Fruit fly (Drosophila melanogaster) whole organism, pupa: ENCODE data around the gene CG34305.

Experiments used
- CG12605 ChIP-seq: fragments of 200-800 bp; sonication (Bioruptor generic); IDR thresholded peaks from 2 replicates; pipeline ENCODE4 v1.3.6; 2022; ENCODE audit warnings: missing biosample characterization, missing genetic modification characterization
- CG13204 ChIP-seq: fragments of 200-800 bp; sonication (Bioruptor generic); optimal IDR thresholded peaks from 2 replicates; lab custom pipeline; 2018; ENCODE audit warnings: missing biosample characterization, mild to moderate bottlenecking, missing genetic modification characterization, moderate library complexity
- CG14655 ChIP-seq: fragments of 200-800 bp; sonication (Bioruptor generic); optimal IDR thresholded peaks from 3 replicates; lab custom pipeline; 2017; ENCODE audit warnings: mild to moderate bottlenecking, missing biosample characterization, missing genetic modification reagents, missing genetic modification characterization
- CG17806 ChIP-seq: fragments of 200-800 bp; sonication (Bioruptor generic); optimal IDR thresholded peaks from 2 replicates; lab custom pipeline; 2018; ENCODE audit warnings: missing biosample characterization, mild to moderate bottlenecking, missing genetic modification characterization, moderate library complexity
- CG34367 ChIP-seq: fragments of 200-800 bp; sonication (Bioruptor generic); optimal IDR thresholded peaks from 2 replicates; lab custom pipeline; 2018; ENCODE audit warnings: missing biosample characterization, mild to moderate bottlenecking, missing genetic modification characterization
- CG4496 ChIP-seq: fragments of 200-800 bp; sonication (Bioruptor generic); IDR thresholded peaks from 3 replicates; pipeline ENCODE4 v1.3.6; 2022; ENCODE audit warnings: missing biosample characterization, missing genetic modification characterization
- CG8159 ChIP-seq: fragments of 200-800 bp; sonication (Bioruptor generic); optimal IDR thresholded peaks from 3 replicates; lab custom pipeline; 2018; ENCODE audit warnings: missing biosample characterization, mild to moderate bottlenecking, missing genetic modification characterization, moderate library complexity
- CG9948 ChIP-seq: fragments of 200-800 bp; sonication (Bioruptor generic); optimal IDR thresholded peaks from 2 replicates; lab custom pipeline; 2018; ENCODE audit warnings: missing biosample characterization, mild to moderate bottlenecking, missing genetic modification characterization, moderate library complexity
- EcR ChIP-seq: fragments of 200-800 bp; sonication (Bioruptor generic); optimal IDR thresholded peaks from 3 replicates; lab custom pipeline; 2019; ENCODE audit warnings: missing biosample characterization, missing genetic modification characterization, mild to moderate bottlenecking, moderate library complexity, missing genetic modification reagents
- Pif1A ChIP-seq: fragments of 200-800 bp; sonication (Bioruptor generic); optimal IDR thresholded peaks from 3 replicates; lab custom pipeline; 2016; ENCODE audit warnings: missing biosample characterization, missing genetic modification characterization
- Snoo ChIP-seq: fragments of 200-800 bp; sonication (Bioruptor generic); optimal IDR thresholded peaks from 3 replicates; lab custom pipeline; 2017; ENCODE audit warnings: missing biosample characterization, mild to moderate bottlenecking, missing genetic modification characterization, inconsistent platforms

DNA sequence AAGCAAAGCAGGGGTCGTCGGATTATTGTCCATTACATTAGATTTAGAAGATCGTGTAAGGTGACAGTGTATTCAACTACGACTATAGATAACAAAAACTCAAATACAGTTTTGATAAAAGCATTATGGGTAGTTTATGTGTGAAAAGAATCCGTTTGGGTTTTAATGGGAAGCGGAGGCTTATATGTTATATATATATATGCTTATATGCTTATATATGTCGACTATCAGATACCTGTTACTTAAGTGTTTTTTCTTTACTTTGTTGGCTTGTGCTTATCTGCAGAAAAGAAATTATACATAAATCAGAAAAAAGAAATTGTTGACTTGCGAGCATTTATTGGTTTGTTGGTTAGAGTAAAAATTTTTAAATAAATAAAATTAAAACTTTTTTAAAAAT, 10.0 kb upstream of the CG34305 start, which contains the start of gene CG14644:
- TF ChIP-seq CG34367 (tag; lab: Kevin White, UChicago) (no peak), CG9948 (tag; lab: Kevin White, UChicago) (no peak), CG12605 (no peak), EcR (GFP tag; lab: Kevin White, UChicago) (no peak), Snoo (tag; lab: Kevin White, UChicago) (no peak), Pif1A (GFP tag; lab: Kevin White, UChicago) (no peak), CG4496 (GFP tag; lab: Robert Waterston, UW) (no peak), CG17806 (tag; lab: Kevin White, UChicago) (no peak), CG14655 (GFP tag; lab: Kevin White, UChicago) (no peak), CG13204 (GFP tag; lab: Kevin White, UChicago) (no peak), CG8159 (no peak)
